Fruit fly (Drosophila melanogaster) S2 (cell line): ENCODE results near the gene MESR6.

Experiments
- CG8478 ChIP-seq: fragments of >200 bp; optimal IDR thresholded peaks from 2 replicates; lab custom pipeline; 2018
- CTCF ChIP-seq, 2 experiments: fragments of >200 bp; optimal IDR thresholded peaks; 2 replicates each; lab custom pipeline; 2018

dm6 chr3L:19140084-19141011 lies 47.9 kb downstream of the MESR6 start:
- TF ChIP-seq CG8478 (lab: Kevin White, UChicago) (no peak), CTCF (optimal IDR thresholded peaks at IDR 0.05; lab: Kevin White, UChicago) (peak; percentile 83 to 84)
